Fruit fly (Drosophila melanogaster) whole organism, embryonic: Measurements from ENCODE around the gene Gr36c.

Experiments used
- CG13424 ChIP-seq: fragments of 200-800 bp; sonication (Bioruptor generic); optimal IDR thresholded peaks from 2 replicates; lab custom pipeline; 2019; ENCODE audit warnings: missing biosample characterization, mild to moderate bottlenecking, missing genetic modification characterization, moderate library complexity
- CG14050 ChIP-seq: fragments of 200-800 bp; sonication (Bioruptor generic); IDR thresholded peaks from 3 replicates; pipeline ENCODE4 v1.3.6; 2022; ENCODE audit warnings: missing biosample characterization, missing genetic modification characterization
- CG2120 ChIP-seq: fragments of 200-800 bp; sonication (Bioruptor generic); optimal IDR thresholded peaks from 3 replicates; lab custom pipeline; 2016; ENCODE audit warnings: missing biosample characterization, missing genetic modification characterization
- CG2199 ChIP-seq: fragments of 200-800 bp; sonication (Bioruptor generic); IDR thresholded peaks from 3 replicates; pipeline ENCODE4 v1.3.6; 2022; ENCODE audit warnings: missing biosample characterization, missing genetic modification characterization
- CG32532 ChIP-seq: fragments of 200-800 bp; sonication (Bioruptor generic); IDR thresholded peaks from 2 replicates; pipeline ENCODE4 v1.3.6; 2022; ENCODE audit warnings: missing biosample characterization, missing genetic modification characterization
- CG3281 ChIP-seq: fragments of 200-800 bp; sonication (Bioruptor generic); optimal IDR thresholded peaks from 3 replicates; lab custom pipeline; 2017; ENCODE audit warnings: missing biosample characterization, mild to moderate bottlenecking, missing genetic modification characterization
- CG4282 ChIP-seq: fragments of 200-800 bp; sonication (Bioruptor generic); optimal IDR thresholded peaks from 2 replicates; lab custom pipeline; 2016; ENCODE audit warnings: missing biosample characterization, missing genetic modification characterization
- CG4360 ChIP-seq: fragments of 200-800 bp; sonication (Bioruptor generic); IDR thresholded peaks from 2 replicates; pipeline ENCODE4 v1.3.6; 2022; ENCODE audit warnings: missing biosample characterization, missing genetic modification characterization
- CG43689 ChIP-seq: fragments of 200-800 bp; sonication (Bioruptor generic); IDR thresholded peaks from 2 replicates; pipeline ENCODE4 v1.3.6; 2022; ENCODE audit warnings: missing biosample characterization, missing genetic modification characterization
- CG5953 ChIP-seq: fragments of 200-800 bp; sonication (Bioruptor generic); IDR thresholded peaks from 2 replicates; pipeline ENCODE4 v1.3.6; 2022; ENCODE audit warnings: missing biosample characterization, missing genetic modification characterization
- CG7372 ChIP-seq: fragments of 200-800 bp; sonication (Bioruptor generic); IDR thresholded peaks from 2 replicates; pipeline ENCODE4 v1.3.6; 2022; ENCODE audit warnings: missing biosample characterization, missing genetic modification characterization
- CG7786 ChIP-seq: fragments of 200-800 bp; sonication (Bioruptor generic); optimal IDR thresholded peaks from 2 replicates; lab custom pipeline; 2016; ENCODE audit warnings: missing biosample characterization, missing genetic modification characterization
- Dad ChIP-seq: fragments of 200-800 bp; sonication (Bioruptor generic); optimal IDR thresholded peaks from 3 replicates; lab custom pipeline; 2016; ENCODE audit warnings: missing biosample characterization, missing genetic modification characterization
- Dfd ChIP-seq, 2 experiments: fragments of >200 bp; optimal IDR thresholded peaks; 2 replicates each; lab custom pipeline; 2017; ENCODE audit warnings: missing biosample characterization in 2 of 2, missing genetic modification characterization in 2 of 2
- Eip74EF ChIP-seq, 2 experiments: fragments of 200-800 bp in 1 of 2; fragments of >200 bp in 1 of 2; sonication (Bioruptor generic) in 1 of 2; optimal IDR thresholded peaks; 2 replicates each; lab custom pipeline; 2017 to 2019; ENCODE audit warnings: missing biosample characterization in 2 of 2, missing genetic modification characterization in 2 of 2, mild to moderate bottlenecking in 1 of 2, moderate library complexity in 1 of 2
- Ets65A ChIP-seq: fragments of 200-800 bp; sonication (Bioruptor generic); peaks from one replicate; lab custom pipeline; 2016; ENCODE audit warnings: missing biosample characterization, missing genetic modification characterization
- Gsc ChIP-seq: fragments of 200-800 bp; sonication (Bioruptor generic); IDR thresholded peaks from 2 replicates; pipeline ENCODE4 v1.3.6; 2022; ENCODE audit warnings: missing biosample characterization, missing genetic modification characterization
- HLHmδ ChIP-seq: fragments of 200-800 bp; sonication (Bioruptor generic); optimal IDR thresholded peaks from 2 replicates; lab custom pipeline; 2018; ENCODE audit warnings: missing biosample characterization, mild to moderate bottlenecking, missing genetic modification characterization, moderate library complexity
- Hand ChIP-seq: fragments of 200-800 bp; sonication (Bioruptor generic); optimal IDR thresholded peaks from 2 replicates; lab custom pipeline; 2017; ENCODE audit warnings: mild to moderate bottlenecking, missing biosample characterization, missing genetic modification reagents, missing genetic modification characterization
- Hr78 ChIP-seq, 2 experiments: fragments of 200-800 bp in 1 of 2; fragments of >200 bp in 1 of 2; sonication (Bioruptor generic) in 1 of 2; optimal IDR thresholded peaks; 2 replicates each; lab custom pipeline; 2017 to 2019; ENCODE audit warnings: missing biosample characterization in 2 of 2, missing genetic modification characterization in 2 of 2, mild to moderate bottlenecking in 1 of 2, moderate library complexity in 1 of 2
- Max ChIP-seq: fragments of 200-800 bp; sonication (Bioruptor generic); optimal IDR thresholded peaks from 2 replicates; lab custom pipeline; 2016; ENCODE audit warnings: missing biosample characterization, mild to moderate bottlenecking, missing genetic modification characterization
- Meics ChIP-seq: fragments of 200-800 bp; sonication (Bioruptor generic); optimal IDR thresholded peaks from 2 replicates; lab custom pipeline; 2017; ENCODE audit warnings: missing biosample characterization, mild to moderate bottlenecking, missing genetic modification characterization
- Neu2 ChIP-seq: fragments of 200-800 bp; sonication (Bioruptor generic); optimal IDR thresholded peaks from 3 replicates; lab custom pipeline; 2016; ENCODE audit warnings: missing biosample characterization, missing genetic modification characterization, borderline replicate concordance
- Oli ChIP-seq: fragments of 200-800 bp; sonication (Bioruptor generic); optimal IDR thresholded peaks from 2 replicates; lab custom pipeline; 2018; ENCODE audit warnings: missing biosample characterization, mild to moderate bottlenecking, missing genetic modification characterization, moderate library complexity
- Pdp1 ChIP-seq, 2 experiments: fragments of 200-800 bp; sonication (Bioruptor generic); optimal IDR thresholded peaks; 3 replicates each; lab custom pipeline; 2016; ENCODE audit warnings: missing biosample characterization in 2 of 2, missing genetic modification characterization in 2 of 2, mild to moderate bottlenecking in 1 of 2, moderate library complexity in 1 of 2
- Spps ChIP-seq: fragments of 200-800 bp; sonication (Bioruptor generic); optimal IDR thresholded peaks from 2 replicates; lab custom pipeline; 2018; ENCODE audit warnings: missing biosample characterization, mild to moderate bottlenecking, missing genetic modification characterization
- abd-A ChIP-seq: fragments of 200-800 bp; sonication (Bioruptor generic); optimal IDR thresholded peaks from 3 replicates; lab custom pipeline; 2019; ENCODE audit warnings: missing biosample characterization, mild to moderate bottlenecking, missing genetic modification characterization, moderate library complexity
- ac ChIP-seq: fragments of 200-800 bp; sonication (Bioruptor generic); optimal IDR thresholded peaks from 3 replicates; lab custom pipeline; 2017; ENCODE audit warnings: missing biosample characterization, mild to moderate bottlenecking, missing genetic modification characterization
- ase ChIP-seq: fragments of 200-800 bp; sonication (Bioruptor generic); IDR thresholded peaks from 3 replicates; pipeline ENCODE4 v1.3.6; 2022; ENCODE audit warnings: missing biosample characterization, missing genetic modification characterization
- cad ChIP-seq: fragments of >200 bp; optimal IDR thresholded peaks from 2 replicates; lab custom pipeline; 2017; ENCODE audit warnings: missing biosample characterization, missing genetic modification characterization
- da ChIP-seq: fragments of 200-800 bp; sonication (Bioruptor generic); optimal IDR thresholded peaks from 2 replicates; lab custom pipeline; 2016; ENCODE audit warnings: missing biosample characterization, missing genetic modification characterization
- dysf ChIP-seq: fragments of 200-800 bp; sonication (Bioruptor generic); IDR thresholded peaks from 3 replicates; pipeline ENCODE4 v1.3.6; 2022; ENCODE audit warnings: missing biosample characterization, missing genetic modification characterization
- knrl ChIP-seq: fragments of 200-800 bp; sonication (Bioruptor generic); IDR thresholded peaks from 3 replicates; pipeline ENCODE4 v1.3.6; 2022; ENCODE audit warnings: missing biosample characterization, missing genetic modification characterization; ENCODE audit not compliant: partially characterized antibody
- lab ChIP-seq: fragments of 200-800 bp; sonication (Bioruptor generic); optimal IDR thresholded peaks from 3 replicates; lab custom pipeline; 2017; ENCODE audit warnings: missing biosample characterization, missing genetic modification characterization, mild to moderate bottlenecking, moderate library complexity, missing genetic modification reagents
- lmd ChIP-seq: fragments of 200-800 bp; sonication (Bioruptor generic); IDR thresholded peaks from 2 replicates; pipeline ENCODE4 v1.3.6; 2022; ENCODE audit warnings: missing biosample characterization, missing genetic modification characterization
- maf-S ChIP-seq: fragments of 200-800 bp; sonication (Bioruptor generic); optimal IDR thresholded peaks from 2 replicates; lab custom pipeline; 2016; ENCODE audit warnings: missing biosample characterization, missing genetic modification characterization
- nom ChIP-seq: fragments of 200-800 bp; sonication (Bioruptor generic); optimal IDR thresholded peaks from 2 replicates; lab custom pipeline; 2017; ENCODE audit warnings: missing biosample characterization, missing genetic modification characterization, mild to moderate bottlenecking, moderate library complexity, missing genetic modification reagents
- pb ChIP-seq: fragments of 200-800 bp; sonication (Bioruptor generic); optimal IDR thresholded peaks from 3 replicates; lab custom pipeline; 2016; ENCODE audit warnings: missing biosample characterization, missing genetic modification characterization
- pros ChIP-seq: fragments of 200-800 bp; sonication (Bioruptor generic); optimal IDR thresholded peaks from 3 replicates; lab custom pipeline; 2019; ENCODE audit warnings: missing biosample characterization, mild to moderate bottlenecking, missing genetic modification characterization, moderate library complexity
- row ChIP-seq: fragments of 200-800 bp; sonication (Bioruptor generic); IDR thresholded peaks from 3 replicates; pipeline ENCODE4 v1.3.6; 2022; ENCODE audit warnings: missing biosample characterization, missing genetic modification characterization
- sens ChIP-seq: fragments of 200-800 bp; sonication (Bioruptor generic); peaks from one replicate; lab custom pipeline; 2016; ENCODE audit warnings: missing biosample characterization, missing genetic modification characterization
- sisA ChIP-seq: fragments of 200-800 bp; sonication (Bioruptor generic); IDR thresholded peaks from 2 replicates; pipeline ENCODE4 v1.3.6; 2022; ENCODE audit warnings: missing biosample characterization, missing genetic modification characterization
- tll ChIP-seq, 2 experiments: fragments of 200-800 bp in 1 of 2; fragments of >200 bp in 1 of 2; sonication (Bioruptor generic) in 1 of 2; optimal IDR thresholded peaks; 2 replicates each; lab custom pipeline; 2017 to 2019; ENCODE audit warnings: missing biosample characterization in 2 of 2, missing genetic modification characterization in 2 of 2, mild to moderate bottlenecking in 1 of 2, moderate library complexity in 1 of 2
- twi ChIP-seq: fragments of 200-800 bp; optimal IDR thresholded peaks from 2 replicates; lab custom pipeline; 2019; ENCODE audit warnings: missing biosample characterization, mild to moderate bottlenecking, missing genetic modification characterization, moderate library complexity
- zen ChIP-seq: fragments of 200-800 bp; sonication (Bioruptor generic); optimal IDR thresholded peaks from 3 replicates; lab custom pipeline; 2018; ENCODE audit warnings: missing biosample characterization, mild to moderate bottlenecking, missing genetic modification characterization, moderate library complexity

Gene Gr36c

DNA sequence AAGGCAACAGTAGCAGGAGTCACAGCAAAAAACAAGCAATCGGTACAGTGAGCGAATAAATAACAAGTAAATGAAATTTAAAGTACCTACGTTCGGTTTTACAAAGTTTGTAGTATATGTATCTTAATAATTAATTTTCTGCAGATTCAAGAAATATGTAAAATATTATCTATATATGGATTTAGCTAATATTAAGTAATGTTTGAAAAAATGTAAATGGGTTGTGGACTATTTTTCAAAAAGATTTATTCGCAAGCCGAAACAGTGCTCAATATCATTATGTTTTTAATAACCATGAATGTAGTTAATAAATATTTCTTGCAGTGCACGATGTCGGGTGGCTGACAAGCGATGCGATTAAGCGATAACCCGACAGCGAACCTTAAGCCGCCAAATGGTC lies 26.9 kb downstream of the Gr36c start (continued):
- TF ChIP-seq CG13424 (tag; lab: Kevin White, UChicago), result peak; percentile 45
- no peak for TF ChIP-seq knrl (GFP tag; lab: Robert Waterston, UW)
- no peak for TF ChIP-seq Dad (GFP tag; lab: Kevin White, UChicago)
- peak; percentile 35 for TF ChIP-seq row
- TF ChIP-seq CG2120, result peak; percentile 5
- peak; percentile 56 for TF ChIP-seq lab (GFP tag; lab: Kevin White, UChicago)
- no peak for TF ChIP-seq Gsc (GFP tag; lab: Robert Waterston, UW)

DNA sequence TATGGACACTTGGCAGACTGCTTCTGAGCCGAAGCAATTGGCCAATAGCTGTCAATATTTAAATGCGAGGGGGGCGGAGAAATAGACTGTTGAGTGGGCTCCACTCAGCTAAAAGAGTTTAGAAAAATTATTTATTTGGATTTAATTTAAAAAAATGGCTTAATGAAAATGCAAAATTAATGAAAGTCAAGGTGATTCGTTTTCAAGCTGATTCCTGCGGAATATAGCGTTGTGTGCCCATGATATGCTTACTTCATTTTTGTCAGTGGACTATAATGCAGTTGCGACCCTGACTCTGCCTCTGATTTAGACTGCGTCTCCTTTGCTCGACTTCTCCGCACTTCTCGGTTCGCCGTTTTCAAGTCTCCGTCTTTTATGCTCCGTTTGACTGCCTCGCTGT lies 36.7 kb downstream of the Gr36c start:
- 0 out of 2 replicates have a peak, but pooled peaks have one; percentile 13 for TF ChIP-seq lmd (GFP tag; lab: Robert Waterston, UW)
- TF ChIP-seq Max (GFP tag; lab: Kevin White, UChicago), result no peak
- TF ChIP-seq Ets65A (GFP tag; lab: Kevin White, UChicago), result peak; percentile 74

DNA sequence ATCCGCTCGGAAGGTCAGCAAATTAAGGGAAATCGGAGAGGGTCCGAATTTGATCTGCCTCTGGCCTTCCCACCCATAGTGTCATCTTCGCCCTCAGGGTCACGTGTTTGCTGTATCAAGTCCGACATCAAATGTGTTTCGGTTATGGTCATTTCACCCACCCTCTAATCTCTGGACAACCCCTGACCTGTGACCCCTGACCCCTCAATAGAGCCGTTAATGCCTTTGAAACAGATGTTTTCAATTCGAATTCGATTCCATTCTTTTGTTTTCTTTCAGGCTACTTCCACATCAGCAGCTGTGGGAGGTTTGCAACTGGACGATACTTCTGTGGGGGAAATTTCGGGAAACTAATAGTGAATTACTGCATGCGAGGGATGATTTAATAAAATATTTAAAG lies 41.3 kb downstream of the Gr36c start:
- no peak for TF ChIP-seq CG4282 (GFP tag; lab: Kevin White, UChicago)
- no peak for TF ChIP-seq CG43689
- TF ChIP-seq Hr78 (GFP tag; optimal IDR thresholded peaks at IDR 0.05; lab: Kevin White, UChicago), result peak in 1 of 2 experiments; percentile 62
- TF ChIP-seq CG7786 (GFP tag; lab: Kevin White, UChicago), result no peak
- TF ChIP-seq CG14050 (GFP tag; lab: Robert Waterston, UW), result no peak
- TF ChIP-seq twi (tag; lab: Kevin White, UChicago), result peak; percentile 88
- TF ChIP-seq CG4360, result no peak
- TF ChIP-seq CG5953 (GFP tag; lab: Robert Waterston, UW), result no peak
- no peak for TF ChIP-seq CG7372 (GFP tag; lab: Robert Waterston, UW)
- TF ChIP-seq pros (GFP tag; lab: Kevin White, UChicago), result peak; percentile 25
- TF ChIP-seq Hand (GFP tag; lab: Kevin White, UChicago), result no peak
- no peak for TF ChIP-seq Dfd (GFP tag; optimal IDR thresholded peaks at IDR 0.05; lab: Kevin White, UChicago)
- no peak for TF ChIP-seq pb

DNA sequence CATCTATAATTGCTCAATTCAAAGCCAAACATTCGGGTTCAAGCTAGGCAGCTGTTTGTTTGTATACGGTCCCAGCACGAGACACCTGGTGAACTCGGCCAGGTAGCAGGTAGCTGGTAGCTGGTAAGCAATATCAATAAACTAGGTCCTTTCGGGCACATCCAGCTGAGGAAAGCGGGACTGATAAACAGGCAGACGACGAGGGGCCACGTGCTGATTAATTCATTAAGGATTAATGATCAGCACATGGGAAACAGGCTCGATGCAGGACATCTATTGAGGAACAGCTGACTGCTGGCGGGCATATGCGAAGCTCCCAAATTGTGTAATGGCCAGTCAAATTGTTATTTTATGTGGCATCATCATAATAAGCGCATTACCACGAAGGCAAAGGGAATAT lies 42.0 kb downstream of the Gr36c start:
- TF ChIP-seq zen, result peak; percentile 94
- peak; percentile 5 for TF ChIP-seq da (GFP tag; lab: Kevin White, UChicago)
- TF ChIP-seq cad (GFP tag; lab: Kevin White, UChicago), result peak; percentile 37
- TF ChIP-seq Neu2 (GFP tag; lab: Kevin White, UChicago), result no peak
- no peak for TF ChIP-seq Pdp1 (GFP tag; optimal IDR thresholded peaks at IDR 0.05; lab: Kevin White, UChicago)
- peak; percentile 2 for TF ChIP-seq HLHmδ (GFP tag; lab: Kevin White, UChicago)
- peak in 1 of 2 experiments; percentile 75 for TF ChIP-seq tll (GFP tag; optimal IDR thresholded peaks at IDR 0.05; lab: Kevin White, UChicago)
- TF ChIP-seq Eip74EF (GFP tag; optimal IDR thresholded peaks at IDR 0.05; lab: Kevin White, UChicago), result no peak
- no peak for TF ChIP-seq nom (GFP tag; lab: Kevin White, UChicago)
- no peak for TF ChIP-seq Spps
- TF ChIP-seq twi (tag; lab: Kevin White, UChicago), result peak; percentile 63
- peak; percentile 87; the same call in 2 of the 3 replicates for TF ChIP-seq CG2199 (GFP tag; lab: Robert Waterston, UW)
- peak; percentile 23 for TF ChIP-seq abd-A (tag; lab: Kevin White, UChicago)
- no peak for TF ChIP-seq CG32532 (GFP tag; lab: Robert Waterston, UW)
- no peak for TF ChIP-seq Meics (GFP tag; lab: Kevin White, UChicago)
- peak; percentile 65 for TF ChIP-seq sens
- TF ChIP-seq maf-S (GFP tag; lab: Kevin White, UChicago), result no peak
- TF ChIP-seq ac (GFP tag; lab: Kevin White, UChicago), result peak; percentile 93
- no peak for TF ChIP-seq ase (GFP tag; lab: Robert Waterston, UW)
- no peak for TF ChIP-seq sisA (GFP tag; lab: Robert Waterston, UW)
- no peak for TF ChIP-seq CG7786 (GFP tag; lab: Kevin White, UChicago)
- no peak for TF ChIP-seq CG3281 (GFP tag; lab: Kevin White, UChicago)
- no peak for TF ChIP-seq Oli (tag; lab: Kevin White, UChicago)
- TF ChIP-seq dysf, result no peak
